Worm (Caenorhabditis elegans) whole organism, midembryonic: Measurements from ENCODE around the gene math-22.

Source experiments
- T22C8.4 ChIP-seq: fragments of 200-800 bp; sonication (Bioruptor generic); IDR thresholded peaks from 2 replicates; pipeline ENCODE4 v1.3.6; 2022; ENCODE audit warnings: missing genetic modification characterization, missing compliant biosample characterization
- cog-1 ChIP-seq: sonication (generic microtip); optimal IDR thresholded peaks from 2 replicates; lab custom pipeline; 2016; ENCODE audit warnings: missing genetic modification characterization, missing compliant biosample characterization
- flt-1 ChIP-seq: fragments of 200-800 bp; sonication (Bioruptor generic); IDR thresholded peaks from 2 replicates; pipeline ENCODE4 v1.3.6; 2022; ENCODE audit warnings: missing genetic modification characterization, missing compliant biosample characterization
- klf-2 ChIP-seq: fragments of 200-800 bp; sonication (Bioruptor generic); conservative IDR thresholded peaks from 2 replicates; pipeline ENCODE4 v1.3.6; 2022; ENCODE audit warnings: missing genetic modification reagents, missing genetic modification characterization, missing compliant biosample characterization
- med-1 ChIP-seq: sonication (generic microtip); optimal IDR thresholded peaks from 2 replicates; lab custom pipeline; 2017; ENCODE audit warnings: missing genetic modification characterization, mild to moderate bottlenecking, missing compliant biosample characterization, antibody characterized with exemption, missing genetic modification reagents; ENCODE audit not compliant: insufficient read depth
- ref-1 ChIP-seq: fragments of 200-800 bp; sonication (Bioruptor generic); conservative IDR thresholded peaks from 2 replicates; pipeline ENCODE4 v1.3.6; 2022; ENCODE audit warnings: missing genetic modification reagents, missing genetic modification characterization, missing compliant biosample characterization
- tab-1 ChIP-seq: fragments of 200-800 bp; sonication (Bioruptor generic); IDR thresholded peaks from 2 replicates; pipeline ENCODE4 v1.3.6; 2022; ENCODE audit warnings: missing genetic modification characterization, missing compliant biosample characterization
- ztf-23 ChIP-seq: fragments of 200-800 bp; sonication (Bioruptor generic); IDR thresholded peaks from 2 replicates; pipeline ENCODE4 v1.3.6; 2022; ENCODE audit warnings: missing genetic modification reagents, missing genetic modification characterization, missing compliant biosample characterization
- ztf-29 ChIP-seq: fragments of 200-800 bp; sonication (Bioruptor generic); IDR thresholded peaks from 2 replicates; pipeline ENCODE4 v1.3.6; 2022; ENCODE audit warnings: missing genetic modification reagents, missing genetic modification characterization, missing compliant biosample characterization

math-22 gene

ce11 chrII:1899934-1900333, 5.3 kb upstream of the math-22 start, which contains the start of gene math-24:
Gene math-24 (plus strand): TSS chrII:1900234.
- TF ChIP-seq med-1 (GFP tag; lab: Kevin White, UChicago), result no peak
- no peak for TF ChIP-seq ztf-29
- no peak for TF ChIP-seq ztf-23 (GFP tag; lab: Robert Waterston, UW)
- no peak for TF ChIP-seq flt-1 (GFP tag; lab: Robert Waterston, UW)
- TF ChIP-seq tab-1 (GFP tag; lab: Robert Waterston, UW), result no peak
- TF ChIP-seq klf-2 (GFP tag; lab: Robert Waterston, UW), result no peak
- TF ChIP-seq T22C8.4 (GFP tag; lab: Robert Waterston, UW), result no peak
- no peak for TF ChIP-seq ref-1 (GFP tag; lab: Robert Waterston, UW)
- TF ChIP-seq cog-1, result no peak

- TF ChIP-seq T22C8.4 (GFP tag; lab: Robert Waterston, UW) (no peak), med-1 (GFP tag; lab: Kevin White, UChicago) (no peak), flt-1 (GFP tag; lab: Robert Waterston, UW) (no peak), ztf-29 (no peak), cog-1 (no peak), ref-1 (GFP tag; lab: Robert Waterston, UW) (no peak), klf-2 (GFP tag; lab: Robert Waterston, UW) (no peak), ztf-23 (GFP tag; lab: Robert Waterston, UW) (no peak), tab-1 (GFP tag; lab: Robert Waterston, UW) (no peak)
Observed at ce11 chrII:1901981-1902380, 3.2 kb upstream of the math-22 start, which contains the start of gene math-23. Gene math-23 (plus strand): TSS chrII:1902281.

ce11 chrII:1912741-1913140, 7.5 kb downstream of the math-22 start, which contains the start of gene math-31:
Gene math-31 (minus strand): TSS chrII:1912841.
- TF ChIP-seq cog-1 (no peak), ref-1 (GFP tag; lab: Robert Waterston, UW) (no peak), ztf-29 (no peak), med-1 (GFP tag; lab: Kevin White, UChicago) (no peak), klf-2 (GFP tag; lab: Robert Waterston, UW) (no peak), flt-1 (GFP tag; lab: Robert Waterston, UW) (no peak), ztf-23 (GFP tag; lab: Robert Waterston, UW) (no peak), tab-1 (GFP tag; lab: Robert Waterston, UW) (no peak), T22C8.4 (GFP tag; lab: Robert Waterston, UW) (no peak)

- TF ChIP-seq klf-2 (GFP tag; lab: Robert Waterston, UW) (no peak), ztf-29 (no peak), T22C8.4 (GFP tag; lab: Robert Waterston, UW) (no peak)
Observed at ce11 chrII:1917862-1918261, 12.7 kb downstream of the math-22 start, which contains the start of gene bath-4. Gene bath-4 (minus strand): TSS chrII:1917962.

- TF ChIP-seq flt-1 (GFP tag; lab: Robert Waterston, UW) (no peak), T22C8.4 (GFP tag; lab: Robert Waterston, UW) (no peak)
Observed at ce11 chrII:1921018-1921417, 15.8 kb downstream of the math-22 start, which contains the start of gene bath-7. Gene bath-7 (minus strand): TSS chrII:1921118.

ce11 chrII:1922665-1923187, 17.5 kb downstream of the math-22 start, which contains the start of the genes bath-2 and F52C6.4:
Gene bath-2 (minus strand): TSS chrII:1922765.
Gene F52C6.4 (plus strand): TSS chrII:1923137.
- no peak for TF ChIP-seq med-1 (GFP tag; lab: Kevin White, UChicago)
- TF ChIP-seq klf-2 (GFP tag; lab: Robert Waterston, UW), result no peak
- no peak for TF ChIP-seq ref-1 (GFP tag; lab: Robert Waterston, UW)
- no peak for TF ChIP-seq ztf-29
- TF ChIP-seq tab-1 (GFP tag; lab: Robert Waterston, UW), result no peak
- TF ChIP-seq flt-1 (GFP tag; lab: Robert Waterston, UW), result no peak
- TF ChIP-seq T22C8.4 (GFP tag; lab: Robert Waterston, UW), result no peak
- no peak for TF ChIP-seq ztf-23 (GFP tag; lab: Robert Waterston, UW)
- TF ChIP-seq cog-1, result no peak

- TF ChIP-seq cog-1 (no peak), tab-1 (GFP tag; lab: Robert Waterston, UW) (no peak), T22C8.4 (GFP tag; lab: Robert Waterston, UW) (no peak), ref-1 (GFP tag; lab: Robert Waterston, UW) (no peak), ztf-29 (no peak), flt-1 (GFP tag; lab: Robert Waterston, UW) (no peak), klf-2 (GFP tag; lab: Robert Waterston, UW) (no peak), med-1 (GFP tag; lab: Kevin White, UChicago) (no peak), ztf-23 (GFP tag; lab: Robert Waterston, UW) (no peak)
Observed at ce11 chrII:1924459-1924858, 19.3 kb downstream of the math-22 start, which contains the start of gene F52C6.3. Gene F52C6.3 (plus strand): TSS chrII:1924759.

- TF ChIP-seq med-1 (GFP tag; lab: Kevin White, UChicago) (no peak), tab-1 (GFP tag; lab: Robert Waterston, UW) (no peak), ref-1 (GFP tag; lab: Robert Waterston, UW) (no peak), cog-1 (no peak), ztf-23 (GFP tag; lab: Robert Waterston, UW) (no peak), T22C8.4 (GFP tag; lab: Robert Waterston, UW) (no peak), flt-1 (GFP tag; lab: Robert Waterston, UW) (no peak)
Observed at ce11 chrII:1926162-1926561, 21.0 kb downstream of the math-22 start, which contains the start of gene F52C6.2. Gene F52C6.2 (plus strand): TSS chrII:1926462.

ce11 chrII:1928578-1928977, 23.4 kb downstream of the math-22 start:
- TF ChIP-seq tab-1 (GFP tag; lab: Robert Waterston, UW) (no peak), klf-2 (GFP tag; lab: Robert Waterston, UW) (no peak), flt-1 (GFP tag; lab: Robert Waterston, UW) (no peak), cog-1 (no peak), ztf-23 (GFP tag; lab: Robert Waterston, UW) (no peak), ztf-29 (no peak), ref-1 (GFP tag; lab: Robert Waterston, UW) (no peak), T22C8.4 (GFP tag; lab: Robert Waterston, UW) (no peak), med-1 (GFP tag; lab: Kevin White, UChicago) (no peak)
